Worm (Caenorhabditis elegans) whole organism, L1 larva: ENCODE results near the gene pnc-1.

ENCODE experiments used
- C04F5.9 ChIP-seq: sonication (generic microtip); optimal IDR thresholded peaks from 2 replicates; lab custom pipeline; 2016; ENCODE audit warnings: missing genetic modification characterization, missing compliant biosample characterization
- C16A3.4 ChIP-seq: fragments of 150-350 bp; optimal IDR thresholded peaks from 2 replicates; lab custom pipeline; 2014; ENCODE audit warnings: missing biosample characterization, missing genetic modification characterization
- C34B4.2 ChIP-seq: sonication (generic microtip); optimal IDR thresholded peaks from 2 replicates; lab custom pipeline; 2017; ENCODE audit warnings: mild to moderate bottlenecking, missing genetic modification characterization, missing compliant biosample characterization
- aha-1 ChIP-seq: fragments of 150-350 bp; optimal IDR thresholded peaks from 2 replicates; lab custom pipeline; 2014; ENCODE audit warnings: missing biosample characterization, missing genetic modification characterization
- aly-2 ChIP-seq: fragments of 150-350 bp; optimal IDR thresholded peaks from 2 replicates; lab custom pipeline; 2014; ENCODE audit warnings: missing biosample characterization, missing genetic modification characterization
- blmp-1 ChIP-seq: fragments of 150-350 bp; optimal IDR thresholded peaks from 2 replicates; lab custom pipeline; 2014; ENCODE audit warnings: missing biosample characterization, missing genetic modification characterization
- ceh-8 ChIP-seq: fragments of 200-800 bp; sonication (Bioruptor generic); optimal IDR thresholded peaks from 2 replicates; lab custom pipeline; 2018; ENCODE audit warnings: mild to moderate bottlenecking, missing genetic modification characterization, moderate library complexity, missing compliant biosample characterization
- ceh-82 ChIP-seq, 3 experiments: fragments of 150-350 bp in 1 of 3; sonication (generic microtip) in 2 of 3; optimal IDR thresholded peaks; 2 replicates each; lab custom pipeline; 2014 to 2017; ENCODE audit warnings: missing biosample characterization in 3 of 3, missing genetic modification characterization in 3 of 3
- dsc-1 ChIP-seq: sonication (generic microtip); optimal IDR thresholded peaks from 2 replicates; lab custom pipeline; 2016; ENCODE audit warnings: mild to moderate bottlenecking, missing genetic modification characterization, missing compliant biosample characterization
- egl-13 ChIP-seq: sonication (generic microtip); optimal IDR thresholded peaks from 2 replicates; lab custom pipeline; 2016; ENCODE audit warnings: missing genotype, missing genetic modification reagents, missing genetic modification characterization, missing compliant biosample characterization
- egl-27 ChIP-seq, 2 experiments: fragments of 150-350 bp in 1 of 2; sonication (generic microtip); optimal IDR thresholded peaks; 3 replicates each; lab custom pipeline; 2017 to 2018; ENCODE audit warnings: missing biosample characterization in 2 of 2, missing genetic modification characterization in 2 of 2, missing genetic modification reagents in 2 of 2
- elt-2 ChIP-seq: sonication (generic microtip); optimal IDR thresholded peaks from 2 replicates; lab custom pipeline; 2016; ENCODE audit warnings: missing genetic modification characterization, mild to moderate bottlenecking, inconsistent platforms, missing compliant biosample characterization, missing genetic modification reagents
- ets-5 ChIP-seq: fragments of 200-800 bp; sonication (Bioruptor generic); IDR thresholded peaks from 2 replicates; pipeline ENCODE4 v1.3.6; 2022; ENCODE audit warnings: missing genetic modification characterization, missing compliant biosample characterization
- fkh-4 ChIP-seq: sonication (generic microtip); optimal IDR thresholded peaks from 2 replicates; lab custom pipeline; 2016; ENCODE audit warnings: missing compliant biosample characterization, missing genetic modification characterization, borderline replicate concordance
- fkh-8 ChIP-seq: sonication (generic microtip); optimal IDR thresholded peaks from 2 replicates; lab custom pipeline; 2016; ENCODE audit warnings: mild to moderate bottlenecking, missing genetic modification characterization, missing compliant biosample characterization
- grh-1 ChIP-seq: fragments of 200-800 bp; sonication (Bioruptor generic); IDR thresholded peaks from 2 replicates; pipeline ENCODE4 v1.3.6; 2022; ENCODE audit warnings: missing genetic modification reagents, missing genetic modification characterization, missing compliant biosample characterization
- hlh-17 ChIP-seq: fragments of 200-800 bp; sonication (Bioruptor generic); optimal IDR thresholded peaks from 2 replicates; lab custom pipeline; 2018; ENCODE audit warnings: missing genetic modification characterization, mild to moderate bottlenecking, missing compliant biosample characterization, moderate library complexity, borderline replicate concordance
- isw-1 ChIP-seq: fragments of 200-800 bp; sonication (Bioruptor generic); IDR thresholded peaks from 2 replicates; pipeline ENCODE4 v1.3.6; 2022; ENCODE audit warnings: missing genetic modification characterization, missing compliant biosample characterization
- lin-14 ChIP-seq: fragments of 200-800 bp; sonication (Bioruptor generic); optimal IDR thresholded peaks from 2 replicates; lab custom pipeline; 2018; ENCODE audit warnings: mild to moderate bottlenecking, missing genetic modification characterization, moderate library complexity, missing compliant biosample characterization
- lin-15B ChIP-seq: fragments of 150-350 bp; sonication (generic microtip); optimal IDR thresholded peaks from 3 replicates; lab custom pipeline; 2014; ENCODE audit warnings: missing biosample characterization, missing genetic modification characterization
- lin-39 ChIP-seq: fragments of 150-350 bp; optimal IDR thresholded peaks from 2 replicates; lab custom pipeline; 2014; ENCODE audit warnings: missing biosample characterization, missing genetic modification reagents, missing genetic modification characterization
- lir-3 ChIP-seq: sonication (generic microtip); optimal IDR thresholded peaks from 2 replicates; lab custom pipeline; 2016; ENCODE audit warnings: mild to moderate bottlenecking, missing genetic modification characterization, moderate library complexity, missing compliant biosample characterization; ENCODE audit not compliant: poor library complexity
- lsy-2 ChIP-seq, 2 experiments: fragments of 150-350 bp; optimal IDR thresholded peaks; 2 replicates each; lab custom pipeline; 2014; ENCODE audit warnings: missing biosample characterization in 2 of 2, missing genetic modification characterization in 2 of 2
- mab-9 ChIP-seq: fragments of 200-800 bp; sonication (Bioruptor generic); IDR thresholded peaks from 2 replicates; pipeline ENCODE4 v1.3.6; 2022; ENCODE audit warnings: missing genetic modification reagents, missing genetic modification characterization, missing compliant biosample characterization
- mdl-1 ChIP-seq, 2 experiments: fragments of 150-350 bp; optimal IDR thresholded peaks; 2 replicates each; lab custom pipeline; 2014 to 2017; ENCODE audit warnings: missing biosample characterization in 2 of 2, missing genetic modification characterization in 2 of 2, inconsistent platforms in 1 of 2
- mep-1 ChIP-seq: fragments of 150-350 bp; optimal IDR thresholded peaks from 2 replicates; lab custom pipeline; 2014; ENCODE audit warnings: missing biosample characterization, missing genetic modification characterization
- nhr-12 ChIP-seq: sonication (generic microtip); optimal IDR thresholded peaks from 2 replicates; lab custom pipeline; 2017; ENCODE audit warnings: missing biosample characterization, missing genetic modification characterization
- nhr-19 ChIP-seq: fragments of 200-800 bp; sonication (Bioruptor generic); conservative IDR thresholded peaks from 2 replicates; pipeline ENCODE4 v1.3.6; 2022; ENCODE audit warnings: missing genetic modification characterization, missing compliant biosample characterization
- nhr-28 ChIP-seq: fragments of 150-350 bp; optimal IDR thresholded peaks from 2 replicates; lab custom pipeline; 2014; ENCODE audit warnings: missing biosample characterization, missing genetic modification characterization
- nhr-47 ChIP-seq: sonication (generic microtip); optimal IDR thresholded peaks from 2 replicates; lab custom pipeline; 2016; ENCODE audit warnings: mild to moderate bottlenecking, missing genetic modification characterization, moderate library complexity, missing compliant biosample characterization
- nhr-77 ChIP-seq: fragments of 150-350 bp; optimal IDR thresholded peaks from 2 replicates; lab custom pipeline; 2014; ENCODE audit warnings: missing biosample characterization, missing genetic modification characterization
- nhr-84 ChIP-seq: sonication (generic microtip); optimal IDR thresholded peaks from 2 replicates; lab custom pipeline; 2017; ENCODE audit warnings: missing biosample characterization, missing genetic modification characterization
- nhr-90 ChIP-seq: sonication (generic microtip); optimal IDR thresholded peaks from 2 replicates; lab custom pipeline; 2016; ENCODE audit warnings: mild to moderate bottlenecking, missing genetic modification characterization, missing compliant biosample characterization; ENCODE audit not compliant: poor library complexity
- pag-3 ChIP-seq: sonication (generic microtip); optimal IDR thresholded peaks from 2 replicates; lab custom pipeline; 2017; ENCODE audit warnings: missing genetic modification characterization, mild to moderate bottlenecking, missing compliant biosample characterization, antibody characterized with exemption, borderline replicate concordance; ENCODE audit not compliant: insufficient read depth
- pax-3 ChIP-seq: fragments of 200-800 bp; sonication (Bioruptor generic); optimal IDR thresholded peaks from 2 replicates; lab custom pipeline; 2018; ENCODE audit warnings: mild to moderate bottlenecking, missing genetic modification characterization, moderate library complexity, missing compliant biosample characterization
- rnt-1 ChIP-seq: sonication (generic microtip); optimal IDR thresholded peaks from 2 replicates; lab custom pipeline; 2016; ENCODE audit warnings: mild to moderate bottlenecking, missing genetic modification characterization, moderate library complexity, missing compliant biosample characterization
- sox-4 ChIP-seq: sonication (generic microtip); optimal IDR thresholded peaks from 2 replicates; lab custom pipeline; 2016; ENCODE audit warnings: missing genetic modification characterization, missing compliant biosample characterization
- sup-37 ChIP-seq: fragments of 200-800 bp; sonication (Bioruptor generic); optimal IDR thresholded peaks from 2 replicates; lab custom pipeline; 2018; ENCODE audit warnings: mild to moderate bottlenecking, missing genetic modification characterization, missing compliant biosample characterization
- tlp-1 ChIP-seq: fragments of 150-350 bp; optimal IDR thresholded peaks from 2 replicates; lab custom pipeline; 2014; ENCODE audit warnings: missing biosample characterization, missing genetic modification characterization
- unc-30 ChIP-seq: sonication (generic microtip); optimal IDR thresholded peaks from 2 replicates; lab custom pipeline; 2017; ENCODE audit warnings: missing biosample characterization, missing genetic modification characterization
- unc-98 ChIP-seq: fragments of 200-800 bp; sonication (Bioruptor generic); IDR thresholded peaks from 2 replicates; pipeline ENCODE4 v1.3.6; 2022; ENCODE audit warnings: missing genetic modification characterization, missing compliant biosample characterization
- vab-15 ChIP-seq: sonication (generic microtip); optimal IDR thresholded peaks from 2 replicates; lab custom pipeline; 2017; ENCODE audit warnings: missing genotype, mild to moderate bottlenecking, missing genetic modification characterization, missing compliant biosample characterization
- xbp-1 ChIP-seq: sonication (generic microtip); optimal IDR thresholded peaks from 2 replicates; lab custom pipeline; 2016; ENCODE audit warnings: missing genetic modification characterization, missing compliant biosample characterization
- zag-1 ChIP-seq: fragments of 150-350 bp; optimal IDR thresholded peaks from 2 replicates; lab custom pipeline; 2014; ENCODE audit warnings: missing biosample characterization, missing genetic modification characterization
- zip-4 ChIP-seq: fragments of 200-800 bp; sonication (Bioruptor generic); optimal IDR thresholded peaks from 2 replicates; lab custom pipeline; 2018; ENCODE audit warnings: mild to moderate bottlenecking, missing genetic modification characterization, moderate library complexity, missing compliant biosample characterization

The pnc-1 gene

ce11 chrIV:184184-184583 lies at the start of gene pnc-1:
TSS of gene pnc-1 (plus strand) at chrIV:184484.
- TF ChIP-seq tlp-1 (tag; lab: Kevin White, UChicago): no peak
- no peak for TF ChIP-seq C16A3.4 (tag; lab: Kevin White, UChicago)
- TF ChIP-seq C04F5.9 (tag; lab: Kevin White, UChicago): no peak
- no peak for TF ChIP-seq fkh-4 (tag; lab: Kevin White, UChicago)
- no peak for TF ChIP-seq pag-3 (tag; lab: Kevin White, UChicago)
- no peak for TF ChIP-seq nhr-77 (tag; lab: Kevin White, UChicago)
- TF ChIP-seq, all 84 proteins: peak for 0

ce11 chrIV:139652-140051 lies 44.6 kb upstream of the pnc-1 start:
- TF ChIP-seq ceh-8 (GFP tag; lab: Kevin White, UChicago) (peak; percentile 29), lin-39 (tag; lab: Kevin White, UChicago) (no peak)

- TF ChIP-seq zag-1 (tag; lab: Kevin White, UChicago): no peak
- TF ChIP-seq sox-4: no peak
- no peak for TF ChIP-seq C34B4.2 (tag; lab: Kevin White, UChicago)
- no peak for TF ChIP-seq pax-3 (tag; lab: Kevin White, UChicago)
- no peak for TF ChIP-seq lin-14 (GFP tag; lab: Kevin White, UChicago)
- TF ChIP-seq rnt-1 (tag; lab: Kevin White, UChicago): no peak
- TF ChIP-seq ets-5 (GFP tag; lab: Robert Waterston, UW): no peak
- TF ChIP-seq mdl-1 (tag; optimal IDR thresholded peaks at IDR 0.05; lab: Kevin White, UChicago): no peak
- TF ChIP-seq nhr-28 (tag; lab: Kevin White, UChicago): no peak
- TF ChIP-seq zip-4: no peak
- TF ChIP-seq nhr-47: no peak
- TF ChIP-seq elt-2 (tag; lab: Kevin White, UChicago): no peak
- no peak for TF ChIP-seq blmp-1 (tag; lab: Kevin White, UChicago)
- no peak for TF ChIP-seq C16A3.4 (tag; lab: Kevin White, UChicago)
Measured at ce11 chrIV:141022-141421, 43.3 kb upstream of the pnc-1 start.

ce11 chrIV:143807-144371 lies 40.4 kb upstream of the pnc-1 start:
- TF ChIP-seq lin-15B (tag; lab: Kevin White, UChicago) (peak; percentile 10), nhr-77 (tag; lab: Kevin White, UChicago) (peak; percentile 52), lin-39 (tag; lab: Kevin White, UChicago) (no peak), isw-1 (GFP tag; lab: Robert Waterston, UW) (peak; percentile 4; the same call in 1 of the 2 replicates), aha-1 (no peak), nhr-90 (tag; lab: Kevin White, UChicago) (peak; percentile 66), lin-14 (GFP tag; lab: Kevin White, UChicago) (peak; percentile 77), mab-9 (GFP tag; lab: Robert Waterston, UW) (no peak), vab-15 (tag; lab: Kevin White, UChicago) (no peak), pax-3 (tag; lab: Kevin White, UChicago) (peak; percentile 4), egl-27 (tag; optimal IDR thresholded peaks at IDR 0.05; lab: Kevin White, UChicago) (no peak), hlh-17 (GFP tag; lab: Kevin White, UChicago) (no peak), egl-13 (tag; lab: Kevin White, UChicago) (no peak), lsy-2 (tag; optimal IDR thresholded peaks at IDR 0.05; lab: Kevin White, UChicago) (peak; percentile 60 to 68), ceh-82 (tag; optimal IDR thresholded peaks at IDR 0.05; lab: Kevin White, UChicago) (peak in 2 of 3 experiments; percentile 42 to 73), ceh-8 (GFP tag; lab: Kevin White, UChicago) (peak; percentile 18), nhr-19 (GFP tag; lab: Robert Waterston, UW) (peak; percentile 58), aly-2 (tag; lab: Kevin White, UChicago) (no peak), mdl-1 (tag; optimal IDR thresholded peaks at IDR 0.05; lab: Kevin White, UChicago) (peak in 1 of 2 experiments; percentile 95), unc-30 (tag; lab: Kevin White, UChicago) (no peak), xbp-1 (tag; lab: Kevin White, UChicago) (peak; percentile 31), grh-1 (GFP tag; lab: Robert Waterston, UW) (no peak), mep-1 (tag; lab: Kevin White, UChicago) (peak; percentile 63), sup-37 (GFP tag; lab: Kevin White, UChicago) (no peak), unc-98 (no peak), nhr-84 (tag; lab: Kevin White, UChicago) (no peak), lir-3 (tag; lab: Kevin White, UChicago) (no peak), dsc-1 (tag; lab: Kevin White, UChicago) (peak; percentile 64), nhr-12 (tag; lab: Kevin White, UChicago) (no peak), fkh-8 (peak; percentile 54)
